Worm (Caenorhabditis elegans): ENCODE measurements around the gene mks-2.

mks-2 gene

DNA sequence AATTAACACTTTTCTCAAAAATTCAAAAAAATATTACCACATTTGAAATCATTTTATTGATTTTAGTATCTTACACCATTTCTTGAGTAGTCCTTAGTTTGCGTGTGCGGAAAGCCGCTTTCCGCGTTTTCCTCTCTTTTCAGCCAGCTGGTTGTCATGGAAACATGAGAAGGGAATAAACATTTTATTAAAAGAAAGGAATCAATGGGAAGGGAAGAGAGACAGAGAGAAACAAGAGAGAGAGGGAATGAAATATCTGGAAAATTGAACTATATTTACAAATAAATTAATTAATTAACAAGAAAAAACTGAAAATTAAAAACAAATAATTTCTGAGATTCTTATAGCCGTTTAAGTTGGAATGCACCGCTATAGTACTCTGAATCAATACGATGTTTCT is at the start of gene mks-2:
Gene mks-2, minus strand, starts transcription at position 101 of the 400 bp plus-strand sequence.
- no peak for TF ChIP-seq unc-62 (GFP tag; optimal IDR thresholded peaks at IDR 0.05)

DNA sequence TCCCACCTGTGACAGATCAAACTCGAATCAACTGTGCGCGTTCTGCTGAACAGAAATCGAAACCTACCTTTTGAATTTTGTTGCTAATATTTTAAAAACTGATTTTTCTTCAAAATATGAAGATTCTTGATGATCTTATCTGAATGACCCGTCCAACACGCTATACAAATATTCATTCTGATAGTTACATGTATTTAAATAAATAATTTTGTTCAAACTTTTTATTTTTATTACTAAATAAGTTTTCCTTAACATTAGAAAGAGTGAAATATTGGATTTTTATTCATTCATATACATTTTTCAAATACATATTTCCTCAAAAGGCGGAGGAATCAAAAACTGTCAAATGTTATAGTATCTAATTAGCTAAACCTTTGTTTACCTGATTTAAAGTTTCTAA is 48.7 kb upstream of the mks-2 start, which contains the start of gene F13H8.8:
Gene F13H8.8, minus strand, starts transcription at position 101 of the 400 bp plus-strand sequence.
- TF ChIP-seq unc-62 (GFP tag; optimal IDR thresholded peaks at IDR 0.05), result no peak

- no peak for TF ChIP-seq unc-62 (GFP tag; optimal IDR thresholded peaks at IDR 0.05)
Measured at ce11 chrII:6263685-6264084, 44.4 kb upstream of the mks-2 start, which contains the start of gene F13H8.3. TSS of gene F13H8.3 (plus strand) at chrII:6263985.

- TF ChIP-seq unc-62 (GFP tag; optimal IDR thresholded peaks at IDR 0.05), result no peak
Measured at ce11 chrII:6262222-6262621, 43.0 kb upstream of the mks-2 start, which contains the start of gene F13H8.12. TSS of gene F13H8.12 (plus strand) at chrII:6262522.

- TF ChIP-seq unc-62 (GFP tag; optimal IDR thresholded peaks at IDR 0.05), result no peak
Measured at ce11 chrII:6260684-6261083, 41.4 kb upstream of the mks-2 start, which contains the start of gene nmgp-1. TSS of gene nmgp-1 (plus strand) at chrII:6260857.

ce11 chrII:6259867-6260266 is 40.6 kb upstream of the mks-2 start, which contains the start of gene F13H8.11:
TSS of gene F13H8.11 (minus strand) at chrII:6260021.
- no peak for TF ChIP-seq unc-62 (GFP tag; optimal IDR thresholded peaks at IDR 0.05)

ce11 chrII:6257220-6257877 is 38.1 kb upstream of the mks-2 start:
- TF ChIP-seq unc-62 (GFP tag; optimal IDR thresholded peaks at IDR 0.05), result no peak

DNA sequence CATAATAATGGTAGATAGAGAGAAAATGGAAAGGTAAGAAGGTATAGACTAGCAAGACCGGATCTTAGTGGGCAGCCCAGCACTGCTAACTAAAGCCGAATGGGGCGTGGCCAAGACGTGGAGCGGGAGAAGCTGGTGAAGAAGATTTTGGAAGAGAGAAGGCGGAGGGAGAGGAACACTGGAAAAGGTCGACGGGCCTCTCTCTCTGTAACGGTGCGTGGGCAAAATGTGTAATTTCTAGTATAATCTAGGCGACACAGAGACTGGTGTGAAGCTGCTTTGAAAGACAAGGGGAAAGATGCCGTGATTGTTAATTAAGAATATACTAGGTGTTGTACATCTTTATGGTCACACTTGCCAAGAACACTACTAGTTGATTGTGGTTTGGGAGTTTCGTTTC is 36.8 kb upstream of the mks-2 start, which contains the start of gene F13H8.5:
Gene F13H8.5, minus strand, starts transcription at position 101 of the 400 bp plus-strand sequence.
- no peak for TF ChIP-seq unc-62 (GFP tag; optimal IDR thresholded peaks at IDR 0.05)

ce11 chrII:6252707-6253106 is 33.5 kb upstream of the mks-2 start:
- no peak for TF ChIP-seq unc-62 (GFP tag; optimal IDR thresholded peaks at IDR 0.05)

DNA sequence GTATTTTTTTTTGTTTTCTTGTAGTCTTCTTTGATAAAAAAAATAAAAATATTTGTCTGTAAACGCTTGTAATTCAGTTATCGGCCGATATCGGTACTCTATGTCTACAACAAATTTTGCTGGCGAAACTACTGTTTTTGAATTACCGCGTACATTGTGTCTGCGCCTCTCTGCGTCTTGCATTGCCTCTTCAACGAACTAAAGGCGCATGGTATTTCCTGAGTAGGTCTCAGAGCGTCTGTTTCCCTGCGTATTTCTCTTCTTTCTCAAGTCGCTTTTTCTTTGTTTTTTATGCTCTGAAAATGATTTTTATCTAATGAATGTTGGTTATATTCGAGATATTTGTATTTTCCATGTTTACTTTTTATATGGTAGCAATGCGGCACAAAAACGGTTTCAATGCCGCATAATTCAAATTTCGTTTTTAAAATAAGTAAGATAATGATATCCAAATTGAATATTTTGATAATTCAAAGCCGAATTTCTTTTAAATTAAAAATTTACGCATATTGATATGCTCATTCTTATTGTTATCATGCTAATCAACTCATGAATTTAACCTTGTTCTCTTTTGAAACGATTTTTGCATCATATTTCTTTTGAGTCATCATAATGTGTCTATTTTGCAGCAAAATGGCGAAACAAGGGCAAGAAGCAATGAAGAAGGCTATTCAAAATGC is 31.7 kb upstream of the mks-2 start, which contains the start of gene phb-2:
Gene phb-2, plus strand, starts transcription at position 630 of the 680 bp plus-strand sequence.
- no peak for TF ChIP-seq unc-62 (GFP tag; optimal IDR thresholded peaks at IDR 0.05)

DNA sequence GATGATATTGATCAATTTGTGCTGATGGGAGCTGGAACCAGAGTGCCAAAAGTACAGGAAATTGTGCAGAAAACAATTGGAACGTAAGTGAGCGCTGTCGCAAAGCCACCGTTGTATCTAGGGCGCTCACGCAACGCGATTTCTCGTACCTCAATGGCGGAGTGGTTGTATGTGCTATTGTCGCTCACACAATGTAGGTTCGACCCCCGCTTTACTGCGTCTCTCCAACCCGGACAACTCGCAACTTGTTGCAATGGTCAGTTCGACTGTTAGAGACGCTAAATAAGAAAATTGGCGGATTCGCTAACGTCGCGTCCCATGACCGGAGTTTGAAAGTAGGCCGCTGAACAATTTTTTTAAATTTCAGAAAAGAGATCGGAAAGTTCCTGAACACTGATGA is 29.3 kb upstream of the mks-2 start:
- no peak for TF ChIP-seq unc-62 (GFP tag; optimal IDR thresholded peaks at IDR 0.05)

DNA sequence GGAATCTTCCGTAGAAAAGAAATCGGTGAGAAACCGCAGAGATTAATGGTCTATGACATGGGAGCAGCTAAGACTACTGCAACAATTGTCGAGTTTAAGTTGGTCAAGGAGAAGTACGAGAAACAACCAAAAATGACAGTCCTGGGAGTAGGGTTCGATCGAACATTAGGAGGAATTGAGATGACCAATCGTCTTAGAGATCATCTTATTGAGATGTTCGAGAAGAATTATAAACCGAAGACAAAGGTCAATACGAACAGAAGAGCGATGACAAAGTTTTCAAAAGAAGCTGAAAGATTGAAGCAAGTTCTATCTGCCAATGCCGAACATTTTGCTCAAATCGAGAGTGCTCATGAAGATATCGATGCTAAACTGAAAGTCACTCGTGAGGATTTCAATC is 28.8 kb upstream of the mks-2 start:
- no peak for TF ChIP-seq unc-62 (GFP tag; optimal IDR thresholded peaks at IDR 0.05)

- no peak for TF ChIP-seq unc-62 (GFP tag; optimal IDR thresholded peaks at IDR 0.05)
Measured at ce11 chrII:6247011-6247410, 27.8 kb upstream of the mks-2 start, which contains the start of gene T24H7.2. TSS of gene T24H7.2 (plus strand) at chrII:6247311.

ce11 chrII:6246054-6246453 is 26.8 kb upstream of the mks-2 start, which contains the start of gene lelo-1:
TSS of gene lelo-1 (plus strand) at chrII:6246354.
- no peak for TF ChIP-seq unc-62 (GFP tag; optimal IDR thresholded peaks at IDR 0.05)

- no peak for TF ChIP-seq unc-62 (GFP tag; optimal IDR thresholded peaks at IDR 0.05)
Measured at ce11 chrII:6245199-6245702, 26.0 kb upstream of the mks-2 start, which contains the start of gene blos-4. TSS of gene blos-4 (plus strand) at chrII:6245249.

ce11 chrII:6244171-6244570 is 24.9 kb upstream of the mks-2 start, which contains the start of gene tat-4:
TSS of gene tat-4 (minus strand) at chrII:6244287.
- no peak for TF ChIP-seq unc-62 (GFP tag; optimal IDR thresholded peaks at IDR 0.05)
